Worm (Caenorhabditis elegans): ENCODE measurements around the gene F57H12.5.
A peak's percentile ranks its signal among the peaks of the same experiment; 100 is the strongest.

Gene F57H12.5

ce11 chrIV:7956643-7957317 lies 10.3 kb upstream of the F57H12.5 start, which contains the start of gene csr-1:
csr-1 (plus strand) TSS chrIV:7957267.
- TF ChIP-seq athp-1 (tag; optimal IDR thresholded peaks at IDR 0.05) (no peak), K12H6.12 (tag; optimal IDR thresholded peaks at IDR 0.05) (no peak), dpl-1 (GFP tag; optimal IDR thresholded peaks at IDR 0.05) (no peak), F57C9.4 (tag; optimal IDR thresholded peaks at IDR 0.05) (no peak), F55B11.4 (tag; optimal IDR thresholded peaks at IDR 0.05; ENCODE audit: borderline replicate concordance, insufficient read depth) (no peak), ceh-91 (GFP tag; IDR thresholded peaks at IDR 0.05) (no peak), pbrm-1 (GFP tag; IDR thresholded peaks at IDR 0.05) (no peak), dox-1 (GFP tag; IDR thresholded peaks at IDR 0.05) (no peak), unc-130 (GFP tag; optimal IDR thresholded peaks at IDR 0.05) (no peak), lin-35 (GFP tag; optimal IDR thresholded peaks at IDR 0.05) (no peak), ZK185.1 (tag; optimal IDR thresholded peaks at IDR 0.05; ENCODE audit: poor library complexity, severe bottlenecking) (no peak), snpc-3.4 (tag; optimal IDR thresholded peaks at IDR 0.05) (no peak), rpc-1 (optimal IDR thresholded peaks at IDR 0.05) (no peak), rpc-1 (tag; optimal IDR thresholded peaks at IDR 0.05) (no peak), ceh-79 (tag; optimal IDR thresholded peaks at IDR 0.05) (no peak), rcor-1 (GFP tag; IDR thresholded peaks at IDR 0.05) (no peak), hlh-12 (tag; optimal IDR thresholded peaks at IDR 0.05) (no peak), nhr-179 (tag; optimal IDR thresholded peaks at IDR 0.05) (no peak), efl-1 (GFP tag; optimal IDR thresholded peaks at IDR 0.05) (no peak)

DNA sequence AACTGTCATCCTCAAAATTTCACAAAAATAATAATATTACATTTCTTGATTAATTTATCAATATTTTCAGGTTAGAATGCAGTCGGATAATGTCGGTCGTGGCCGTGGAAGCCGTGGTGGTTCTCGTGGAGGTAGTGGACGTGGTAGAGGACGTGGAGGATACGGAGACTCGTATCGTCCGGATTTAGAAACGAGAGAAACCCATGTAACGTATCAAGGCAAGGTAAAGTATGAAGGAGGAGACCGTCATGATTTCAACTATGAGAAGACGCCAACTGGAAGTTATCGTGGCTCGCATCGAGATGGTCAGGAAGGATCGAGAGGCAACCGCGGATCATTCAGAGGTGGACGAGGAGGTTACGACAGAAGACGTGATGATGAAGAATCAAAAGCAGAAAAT lies 9.6 kb upstream of the F57H12.5 start, which contains the start of gene frpr-10:
TSS of gene frpr-10 (plus strand) at position 301 of the 400 bp plus-strand sequence.
- no peak for TF ChIP-seq aptf-2 (GFP tag; conservative IDR thresholded peaks at IDR 0.05)
- no peak for TF ChIP-seq F22D6.2 (tag; optimal IDR thresholded peaks at IDR 0.05)
- 0 out of 2 replicates have a peak, but pooled peaks have one; percentile 20 for TF ChIP-seq zfh-2 (GFP tag; conservative IDR thresholded peaks at IDR 0.05)

DNA sequence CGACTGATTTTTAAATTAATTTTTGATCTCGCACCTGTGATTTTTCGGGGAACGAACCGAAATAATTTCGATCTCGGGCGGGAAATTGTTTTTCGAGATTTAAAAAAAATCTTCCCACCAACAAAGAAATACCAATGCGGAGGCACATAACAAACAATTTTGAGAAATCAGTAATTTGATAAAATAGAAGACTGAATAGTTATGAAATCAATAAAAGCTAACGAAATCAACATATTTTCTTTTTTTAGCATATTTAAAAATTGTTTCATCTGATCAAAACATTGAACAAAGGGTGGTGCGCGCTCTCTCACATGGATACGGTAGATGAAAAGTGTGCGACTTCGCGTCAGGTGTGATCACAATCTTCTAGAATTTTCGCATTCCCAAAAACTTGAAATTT lies 9.0 kb upstream of the F57H12.5 start:
- TF ChIP-seq ekl-4 (GFP tag; IDR thresholded peaks at IDR 0.05) (0 out of 2 replicates have a peak, but pooled peaks have one; percentile 13), F37B4.10 (GFP tag; IDR thresholded peaks at IDR 0.05) (no peak), D2030.7 (GFP tag; IDR thresholded peaks at IDR 0.05) (peak; percentile 81), tbp1 (GFP tag; optimal IDR thresholded peaks at IDR 0.05) (peak; percentile 43), madf-10 (tag; optimal IDR thresholded peaks at IDR 0.05) (no peak), xnd-1 (tag; optimal IDR thresholded peaks at IDR 0.05) (peak; percentile 71), F49E8.2 (tag; optimal IDR thresholded peaks at IDR 0.05; ENCODE audit: insufficient read depth) (peak; percentile 81), madf-3 (GFP tag; IDR thresholded peaks at IDR 0.05) (peak; percentile 53; the same call in 1 of the 2 replicates), Y95B8A.8 (GFP tag; IDR thresholded peaks at IDR 0.05) (peak; percentile 44; the same call in 1 of the 2 replicates), unc-130 (GFP tag; optimal IDR thresholded peaks at IDR 0.05) (peak; percentile 77), C17E4.6 (GFP tag; IDR thresholded peaks at IDR 0.05) (0 out of 2 replicates have a peak, but pooled peaks have one; percentile 11), ceh-40 (GFP tag; IDR thresholded peaks at IDR 0.05) (no peak), pha-4 (tag; optimal IDR thresholded peaks at IDR 0.05) (no peak), lir-1 (GFP tag; conservative IDR thresholded peaks at IDR 0.05) (no peak), zfh-2 (GFP tag; conservative IDR thresholded peaks at IDR 0.05) (no peak), hrde-1 (tag; optimal IDR thresholded peaks at IDR 0.05; ENCODE audit: borderline replicate concordance) (peak; percentile 32), lin-54 (GFP tag; optimal IDR thresholded peaks at IDR 0.05) (peak; percentile 52), attf-3 (GFP tag; conservative IDR thresholded peaks at IDR 0.05) (no peak; the same call in 1 of the 2 replicates), snpc-3.4 (tag; optimal IDR thresholded peaks at IDR 0.05) (peak; percentile 81), pbrm-1 (GFP tag; IDR thresholded peaks at IDR 0.05) (0 out of 2 replicates have a peak, but pooled peaks have one; percentile 51), ztf-25 (GFP tag; IDR thresholded peaks at IDR 0.05) (no peak), hmg-20 (GFP tag; IDR thresholded peaks at IDR 0.05) (no peak), ama-1 (optimal IDR thresholded peaks at IDR 0.05) (no peak), ama-1 (GFP tag; optimal IDR thresholded peaks at IDR 0.05) (no peak), him-1 (tag; optimal IDR thresholded peaks at IDR 0.05) (peak; percentile 7), ceh-91 (GFP tag; IDR thresholded peaks at IDR 0.05) (peak; percentile 84), ztf-26 (tag; optimal IDR thresholded peaks at IDR 0.05) (no peak), F39B2.1 (GFP tag; IDR thresholded peaks at IDR 0.05) (no peak)
